Worm (Caenorhabditis elegans) whole organism, L3 larva: ENCODE results near the gene Y45F10C.4.
"Not testable (repeated sequence)": the region's sequence is repeated elsewhere in the genome, so short reads cannot be mapped to it uniquely, and the experiment has no call there.

Experiments used
- R02D3.7 ChIP-seq: fragments of 150-350 bp; optimal IDR thresholded peaks from 2 replicates; lab custom pipeline; 2014; ENCODE audit warnings: missing biosample characterization, missing genetic modification characterization
- aly-2 ChIP-seq: fragments of 150-350 bp; optimal IDR thresholded peaks from 2 replicates; lab custom pipeline; 2014; ENCODE audit warnings: missing biosample characterization, missing genetic modification characterization
- ceh-82 ChIP-seq: fragments of 150-350 bp; optimal IDR thresholded peaks from 2 replicates; lab custom pipeline; 2014; ENCODE audit warnings: missing biosample characterization, missing genetic modification characterization
- ceh-9 ChIP-seq: sonication (generic microtip); optimal IDR thresholded peaks from 2 replicates; lab custom pipeline; 2018; ENCODE audit warnings: missing biosample characterization, missing genetic modification characterization
- elt-3 ChIP-seq, 3 experiments: fragments of 150-350 bp in 1 of 3; sonication (generic microtip) in 2 of 3; optimal IDR thresholded peaks; 2 replicates in 2 of 3; 4 replicates in 1 of 3; lab custom pipeline; 2014 to 2017; ENCODE audit warnings: missing biosample characterization in 3 of 3, missing genetic modification characterization in 3 of 3
- fkh-10 ChIP-seq: sonication (generic microtip); optimal IDR thresholded peaks from 2 replicates; lab custom pipeline; 2017; ENCODE audit warnings: missing biosample characterization, missing genetic modification reagents, missing genetic modification characterization
- jun-1 ChIP-seq: fragments of 150-350 bp; optimal IDR thresholded peaks from 2 replicates; lab custom pipeline; 2014; ENCODE audit warnings: missing biosample characterization, missing genetic modification reagents, missing genetic modification characterization
- nfya-1 ChIP-seq: sonication (generic microtip); optimal IDR thresholded peaks from 2 replicates; lab custom pipeline; 2017; ENCODE audit warnings: missing genetic modification characterization, mild to moderate bottlenecking, missing compliant biosample characterization, antibody characterized with exemption, moderate library complexity; ENCODE audit not compliant: insufficient read depth
- nhr-11 ChIP-seq: fragments of 150-350 bp; optimal IDR thresholded peaks from 2 replicates; lab custom pipeline; 2014; ENCODE audit warnings: missing biosample characterization, missing genetic modification characterization
- nhr-28 ChIP-seq: fragments of 150-350 bp; optimal IDR thresholded peaks from 2 replicates; lab custom pipeline; 2014; ENCODE audit warnings: missing biosample characterization, missing genetic modification characterization
- zag-1 ChIP-seq: fragments of 150-350 bp; optimal IDR thresholded peaks from 2 replicates; lab custom pipeline; 2014; ENCODE audit warnings: missing biosample characterization, missing genetic modification characterization

- not testable (repeated sequence) for TF ChIP-seq ceh-9 (tag; lab: Kevin White, UChicago); nhr-28 (tag; lab: Kevin White, UChicago); jun-1 (tag; lab: Kevin White, UChicago); zag-1 (tag; lab: Kevin White, UChicago); elt-3 (tag; optimal IDR thresholded peaks at IDR 0.05; lab: Kevin White, UChicago); nfya-1; ceh-82 (tag; lab: Kevin White, UChicago); nhr-11 (tag; lab: Kevin White, UChicago); aly-2 (tag; lab: Kevin White, UChicago); fkh-10 (GFP tag; lab: Kevin White, UChicago); R02D3.7 (tag; lab: Kevin White, UChicago)
Observed at ce11 chrIV:13652023-13652422, 12.0 kb downstream of the Y45F10C.4 start, which contains the start of gene Y45F10C.6.
